Worm (Caenorhabditis elegans): ENCODE data around the gene F56H9.9.

- TF ChIP-seq ztf-11 (tag; optimal IDR thresholded peaks at IDR 0.05): no peak
- no peak for TF ChIP-seq zag-1 (tag; optimal IDR thresholded peaks at IDR 0.05)
Observed at ce11 chrV:12584771-12585170, 39.5 kb downstream of the F56H9.9 start.
